Fruit fly (Drosophila melanogaster): ENCODE results near the gene mRpL21.

The mRpL21 gene

DNA sequence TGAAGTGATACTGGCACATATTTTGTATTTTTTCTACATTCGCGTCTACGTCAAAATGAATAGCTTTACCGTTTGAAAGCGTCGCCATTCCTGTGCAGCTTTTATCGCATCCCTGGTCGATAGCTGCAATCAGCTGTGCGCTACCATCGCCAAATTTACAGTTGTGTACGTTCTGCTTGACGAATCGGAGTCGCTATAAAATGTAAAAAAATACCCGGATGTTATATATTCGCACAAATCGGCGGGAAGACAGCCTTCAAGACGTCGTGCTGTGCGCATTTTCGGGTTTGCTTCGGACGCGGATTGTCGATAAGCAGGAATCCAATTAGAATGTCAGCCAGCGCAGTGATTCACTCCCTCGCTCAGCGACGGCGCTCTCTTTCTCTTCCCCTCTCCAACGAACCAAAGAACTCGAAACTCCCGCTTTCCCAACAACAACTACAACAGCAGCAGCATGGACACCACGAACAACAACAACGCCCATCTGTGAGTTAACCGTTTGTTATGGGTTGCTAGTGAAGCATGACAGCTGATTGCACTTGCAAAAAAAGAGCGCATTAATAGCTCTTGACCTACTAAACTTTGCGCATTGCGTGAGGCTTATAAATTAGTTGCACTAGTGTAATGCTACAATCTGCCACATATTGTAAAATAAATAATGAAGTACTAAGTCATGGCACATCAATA, 39.9 kb upstream of the mRpL21 start:
- no peak for TF ChIP-seq dm (GFP tag; optimal IDR thresholded peaks at IDR 0.05)
- no peak for TF ChIP-seq sug (tag; optimal IDR thresholded peaks at IDR 0.05)
- no peak for TF ChIP-seq Nf-YC (tag; optimal IDR thresholded peaks at IDR 0.05)
- TF ChIP-seq BEAF-32 (GFP tag; optimal IDR thresholded peaks at IDR 0.05): peak; percentile 4
- TF ChIP-seq klu (GFP tag; IDR thresholded peaks at IDR 0.05): no peak
- TF ChIP-seq tap (tag; optimal IDR thresholded peaks at IDR 0.05): no peak
- TF ChIP-seq pan (optimal IDR thresholded peaks at IDR 0.05): no peak
- no peak for TF ChIP-seq pan (GFP tag; optimal IDR thresholded peaks at IDR 0.05 in 1 of 2, IDR thresholded peaks at IDR 0.05 in 1 of 2)
- TF ChIP-seq aop (GFP tag; IDR thresholded peaks at IDR 0.05): no peak
- no peak for TF ChIP-seq bbx (GFP tag; IDR thresholded peaks at IDR 0.05; ENCODE audit: partially characterized antibody)
- TF ChIP-seq gsb (GFP tag; IDR thresholded peaks at IDR 0.05): no peak
- no peak for TF ChIP-seq fu2 (GFP tag; optimal IDR thresholded peaks at IDR 0.05)
- no peak for TF ChIP-seq Tbp (GFP tag; optimal IDR thresholded peaks at IDR 0.05)
- TF ChIP-seq CG7987 (GFP tag; optimal IDR thresholded peaks at IDR 0.05): no peak
- TF ChIP-seq CG12104 (GFP tag; optimal IDR thresholded peaks at IDR 0.05): no peak
- TF ChIP-seq HLH3B (GFP tag; IDR thresholded peaks at IDR 0.05): no peak
- TF ChIP-seq CG13424 (tag; optimal IDR thresholded peaks at IDR 0.05): no peak
- peak; percentile 85 for TF ChIP-seq Deaf1 (tag; optimal IDR thresholded peaks at IDR 0.05)
- TF ChIP-seq maf-S (GFP tag; optimal IDR thresholded peaks at IDR 0.05): no peak
- TF ChIP-seq pros (GFP tag; optimal IDR thresholded peaks at IDR 0.05): peak; percentile 55
- TF ChIP-seq ind (GFP tag; optimal IDR thresholded peaks at IDR 0.05): no peak
- no peak for TF ChIP-seq tx (GFP tag; optimal IDR thresholded peaks at IDR 0.05)
- TF ChIP-seq CG11247 (GFP tag; IDR thresholded peaks at IDR 0.05): no peak
- TF ChIP-seq crc (GFP tag; optimal IDR thresholded peaks at IDR 0.05): no peak
- no peak for TF ChIP-seq Hey (tag; optimal IDR thresholded peaks at IDR 0.05)
- no peak for TF ChIP-seq ase (GFP tag; IDR thresholded peaks at IDR 0.05)
- peak; percentile 43; the same call in 1 of the 2 replicates for TF ChIP-seq sens-2 (GFP tag; IDR thresholded peaks at IDR 0.05)
- no peak for TF ChIP-seq CG13296 (GFP tag; optimal IDR thresholded peaks at IDR 0.05)
- no peak for TF ChIP-seq eyg (GFP tag; optimal IDR thresholded peaks at IDR 0.05)
- TF ChIP-seq Dp (GFP tag; optimal IDR thresholded peaks at IDR 0.05): peak; percentile 40
- peak; percentile 4; the same call in 1 of the 2 replicates for TF ChIP-seq CG3847 (GFP tag; IDR thresholded peaks at IDR 0.05)
- TF ChIP-seq NfI (GFP tag; optimal IDR thresholded peaks at IDR 0.05): no peak
- no peak for TF ChIP-seq luna (GFP tag; optimal IDR thresholded peaks at IDR 0.05)
- no peak for TF ChIP-seq da (GFP tag; optimal IDR thresholded peaks at IDR 0.05)
- TF ChIP-seq exex (tag; optimal IDR thresholded peaks at IDR 0.05): no peak
- peak; percentile 48 for TF ChIP-seq HmgD (GFP tag; optimal IDR thresholded peaks at IDR 0.05)
- no peak for TF ChIP-seq Dad (GFP tag; optimal IDR thresholded peaks at IDR 0.05)
- no peak for TF ChIP-seq disco-r (GFP tag; optimal IDR thresholded peaks at IDR 0.05)
- TF ChIP-seq HLH54F (GFP tag; optimal IDR thresholded peaks at IDR 0.05): no peak
- no peak for TF ChIP-seq CG12942 (GFP tag; optimal IDR thresholded peaks at IDR 0.05)
- no peak for TF ChIP-seq ATbp (GFP tag; optimal IDR thresholded peaks at IDR 0.05)
- no peak for TF ChIP-seq E2f1 (GFP tag; IDR thresholded peaks at IDR 0.05)
- no peak for TF ChIP-seq CG15073 (GFP tag; optimal IDR thresholded peaks at IDR 0.05)
- TF ChIP-seq CG6254 (GFP tag; optimal IDR thresholded peaks at IDR 0.05): no peak
- TF ChIP-seq ewg (GFP tag; optimal IDR thresholded peaks at IDR 0.05): no peak
- TF ChIP-seq seq (GFP tag; IDR thresholded peaks at IDR 0.05): 0 out of 2 replicates have a peak, but pooled peaks have one; percentile 50
- 0 out of 3 replicates have a peak, but pooled peaks have one; percentile 58 for TF ChIP-seq ci (GFP tag; IDR thresholded peaks at IDR 0.05)
- TF ChIP-seq Ssrp (tag; optimal IDR thresholded peaks at IDR 0.05): no peak
- no peak for TF ChIP-seq vfl (GFP tag; optimal IDR thresholded peaks at IDR 0.05)
- TF ChIP-seq Sry-δ (GFP tag; optimal IDR thresholded peaks at IDR 0.05): peak; percentile 88
- no peak for TF ChIP-seq pnt (GFP tag; optimal IDR thresholded peaks at IDR 0.05)
- no peak for TF ChIP-seq Optix (GFP tag; IDR thresholded peaks at IDR 0.05)
